Worm (Caenorhabditis elegans): ENCODE measurements around the gene srh-281.

DNA sequence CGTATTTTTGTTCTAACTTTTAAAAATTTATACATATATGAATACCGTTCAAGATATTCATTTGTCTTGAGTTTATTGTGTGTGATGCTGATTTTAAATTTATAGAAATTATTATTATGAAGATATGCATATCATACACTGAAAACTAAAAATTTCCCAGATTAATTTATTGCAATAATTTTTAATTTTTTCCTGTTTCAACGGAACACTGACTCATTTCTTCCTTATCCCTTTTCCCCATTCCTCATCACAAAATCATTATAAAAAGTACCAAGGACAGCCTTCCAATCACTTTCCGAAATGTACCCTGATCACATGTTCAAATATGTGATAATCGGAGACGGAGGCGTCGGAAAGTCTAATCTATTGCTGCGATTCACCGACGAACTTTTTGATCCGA, 4.1 kb downstream of the srh-281 start, which contains the start of gene rabr-4:
- no peak for TF ChIP-seq cog-1 (tag; optimal IDR thresholded peaks at IDR 0.05)
- TF ChIP-seq ztf-29 (GFP tag; IDR thresholded peaks at IDR 0.05) = no peak
- TF ChIP-seq ztf-23 (GFP tag; IDR thresholded peaks at IDR 0.05) = no peak
- no peak for TF ChIP-seq ref-1 (GFP tag; conservative IDR thresholded peaks at IDR 0.05)
